Worm (Caenorhabditis elegans) whole organism, young adult: ENCODE data around the gene mlp-1.

Source experiments
- B0019.2 ChIP-seq: fragments of 200-800 bp; sonication (Bioruptor generic); conservative IDR thresholded peaks from 2 replicates; pipeline ENCODE4 v1.3.6; 2022; ENCODE audit warnings: missing genetic modification reagents, missing genetic modification characterization, missing compliant biosample characterization
- F23B12.7 ChIP-seq: sonication (generic microtip); optimal IDR thresholded peaks from 2 replicates; lab custom pipeline; 2017; ENCODE audit warnings: missing genetic modification characterization, mild to moderate bottlenecking, missing compliant biosample characterization, antibody characterized with exemption, moderate library complexity; ENCODE audit not compliant: insufficient read depth
- K12H6.12 ChIP-seq: fragments of 200-800 bp; sonication (Bioruptor generic); optimal IDR thresholded peaks from 2 replicates; lab custom pipeline; 2018; ENCODE audit warnings: mild to moderate bottlenecking, missing genetic modification characterization, missing compliant biosample characterization
- cebp-1 ChIP-seq, 2 experiments: fragments of 200-800 bp in 1 of 2; sonication (Bioruptor generic) in 1 of 2; sonication (generic microtip) in 1 of 2; IDR thresholded peaks in 1 of 2; optimal IDR thresholded peaks in 1 of 2; 2 replicates each; pipeline versions ENCODE4 v1.3.6 to Lab custom; 2017 to 2022; ENCODE audit warnings: missing compliant biosample characterization in 2 of 2, missing genetic modification characterization in 2 of 2, mild to moderate bottlenecking in 1 of 2, missing genetic modification reagents in 1 of 2, moderate library complexity in 1 of 2
- lag-1 ChIP-seq: fragments of 200-800 bp; sonication (Bioruptor generic); IDR thresholded peaks from 2 replicates; pipeline ENCODE4 v1.3.6; 2022; ENCODE audit warnings: missing genetic modification reagents, missing genetic modification characterization, missing compliant biosample characterization
- lsy-27 ChIP-seq: sonication (generic microtip); optimal IDR thresholded peaks from 2 replicates; lab custom pipeline; 2017; ENCODE audit warnings: missing genetic modification characterization, mild to moderate bottlenecking, missing compliant biosample characterization, antibody characterized with exemption, missing genotype, borderline replicate concordance; ENCODE audit not compliant: insufficient read depth
- unc-62 ChIP-seq: fragments of 150-350 bp; optimal IDR thresholded peaks from 2 replicates; lab custom pipeline; 2014; ENCODE audit warnings: missing biosample characterization, missing genetic modification reagents, missing genetic modification characterization

DNA sequence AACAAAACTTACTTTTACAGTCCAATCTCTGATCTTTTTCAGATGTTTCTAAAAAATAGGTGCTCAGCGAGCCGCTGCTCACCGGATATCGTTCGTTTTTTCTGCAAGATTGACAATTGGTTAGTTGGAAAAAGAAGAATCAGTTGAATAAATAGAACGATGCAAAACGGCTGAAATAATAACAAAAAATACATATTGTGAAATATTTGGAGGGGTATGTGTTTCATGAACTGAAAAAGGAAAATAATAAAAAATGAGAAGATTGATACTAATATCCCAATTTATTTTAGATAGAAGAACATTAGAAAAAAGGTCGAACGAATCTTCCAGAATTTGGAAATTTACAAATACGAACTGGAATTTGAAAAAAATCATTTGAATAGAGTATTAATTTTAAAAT, 7.2 kb upstream of the mlp-1 start, which contains the start of gene frm-2:
- no peak for TF ChIP-seq unc-62 (GFP tag; lab: Kevin White, UChicago)
- no peak for TF ChIP-seq lag-1 (GFP tag; lab: Robert Waterston, UW)
- no peak for TF ChIP-seq F23B12.7 (tag; lab: Kevin White, UChicago)
- no peak for TF ChIP-seq B0019.2
- TF ChIP-seq cebp-1 (GFP tag; IDR thresholded peaks at IDR 0.05; lab: Robert Waterston, UW), result no peak
- TF ChIP-seq cebp-1 (tag; optimal IDR thresholded peaks at IDR 0.05; lab: Kevin White, UChicago), result no peak
- TF ChIP-seq K12H6.12, result no peak
- TF ChIP-seq lsy-27, result no peak
